Fruit fly (Drosophila melanogaster) whole organism, prepupa: Measurements from ENCODE around the gene IFT54.

Experiments
- Blimp-1 ChIP-seq: fragments of 200-800 bp; sonication (Bioruptor generic); optimal IDR thresholded peaks from 3 replicates; lab custom pipeline; 2017; ENCODE audit warnings: missing biosample characterization, missing genetic modification characterization, mild to moderate bottlenecking, moderate library complexity, missing genetic modification reagents
- CG1621 ChIP-seq: fragments of 200-800 bp; sonication (Bioruptor generic); optimal IDR thresholded peaks from 3 replicates; lab custom pipeline; 2018; ENCODE audit warnings: missing biosample characterization, mild to moderate bottlenecking, missing genetic modification characterization
- CG32006 ChIP-seq: fragments of 200-800 bp; sonication (Bioruptor generic); optimal IDR thresholded peaks from 3 replicates; lab custom pipeline; 2017; ENCODE audit warnings: missing biosample characterization, mild to moderate bottlenecking, missing genetic modification characterization
- CG6276 ChIP-seq: fragments of 200-800 bp; sonication (Bioruptor generic); optimal IDR thresholded peaks from 2 replicates; lab custom pipeline; 2017; ENCODE audit warnings: missing biosample characterization, mild to moderate bottlenecking, missing genetic modification characterization
- Hr39 ChIP-seq: fragments of 200-800 bp; sonication (Bioruptor generic); optimal IDR thresholded peaks from 2 replicates; lab custom pipeline; 2016; ENCODE audit warnings: missing biosample characterization, missing genetic modification characterization
- Sox102F ChIP-seq: fragments of 200-800 bp; sonication (Bioruptor generic); optimal IDR thresholded peaks from 2 replicates; lab custom pipeline; 2016; ENCODE audit warnings: missing biosample characterization, mild to moderate bottlenecking, missing genetic modification characterization
- achi ChIP-seq: fragments of 200-800 bp; sonication (Bioruptor generic); optimal IDR thresholded peaks from 3 replicates; lab custom pipeline; 2016; ENCODE audit warnings: missing biosample characterization, missing genetic modification characterization
- svp ChIP-seq: fragments of 200-800 bp; sonication (Bioruptor generic); peaks from one replicate; lab custom pipeline; 2016; ENCODE audit warnings: missing biosample characterization, missing genetic modification characterization

DNA sequence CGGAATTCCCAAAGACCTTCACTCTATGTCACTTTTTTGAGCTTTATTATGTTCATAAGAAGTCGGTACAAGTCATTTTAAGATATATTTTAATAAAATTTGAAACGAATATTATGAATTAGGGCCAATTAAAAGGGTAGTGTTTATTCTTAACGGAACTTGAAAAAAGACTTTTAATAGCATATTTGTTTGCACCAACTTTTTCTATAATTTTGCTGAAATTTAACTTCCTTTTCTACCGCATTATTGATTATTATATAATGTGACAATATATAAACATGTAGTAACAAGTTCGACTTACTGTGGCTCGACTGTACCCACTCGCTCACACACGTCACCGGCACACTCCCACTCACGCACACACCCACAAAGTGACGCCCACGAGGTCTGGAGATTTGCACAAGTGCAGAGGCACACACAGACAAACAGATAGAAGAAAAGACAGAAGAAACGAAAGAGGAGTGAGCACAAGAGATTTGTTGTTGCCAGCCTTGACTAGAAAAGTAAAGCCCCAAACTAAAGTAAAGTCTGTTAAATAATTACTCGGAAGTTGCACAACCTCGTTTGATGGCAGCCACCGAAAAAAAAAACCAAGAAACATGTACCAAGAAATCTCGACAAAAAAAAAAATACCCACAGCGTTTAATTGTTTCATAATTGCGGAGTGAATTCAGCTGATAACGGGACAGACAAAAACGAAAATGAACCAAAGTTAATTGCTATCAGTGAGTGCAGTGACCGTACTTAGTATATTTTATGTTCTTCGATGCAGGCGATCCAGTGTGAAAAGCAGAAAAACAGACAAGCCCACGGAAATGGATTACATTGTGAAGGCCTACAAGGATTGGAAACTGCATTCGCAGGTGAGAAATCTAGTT, 12.0 kb upstream of the IFT54 start:
- TF ChIP-seq svp (GFP tag; lab: Kevin White, UChicago) (peak; percentile 79), CG32006 (GFP tag; lab: Kevin White, UChicago) (peak; percentile 81), achi (GFP tag; lab: Kevin White, UChicago) (peak; percentile 45), Sox102F (GFP tag; lab: Kevin White, UChicago) (peak; percentile 38), Blimp-1 (GFP tag; lab: Kevin White, UChicago) (peak; percentile 0), CG1621 (no peak), CG6276 (GFP tag; lab: Kevin White, UChicago) (peak; percentile 66), Hr39 (GFP tag; lab: Kevin White, UChicago) (peak; percentile 41)
